Worm (Caenorhabditis elegans) whole organism, L3 larva: ENCODE measurements around the gene AC7.3.

ENCODE experiments used
- R02D3.7 ChIP-seq: fragments of 150-350 bp; optimal IDR thresholded peaks from 2 replicates; lab custom pipeline; 2014; ENCODE audit warnings: missing biosample characterization, missing genetic modification characterization
- ZK546.5 ChIP-seq: sonication (generic microtip); optimal IDR thresholded peaks from 2 replicates; lab custom pipeline; 2017; ENCODE audit warnings: missing biosample characterization, missing genetic modification characterization
- ama-1 ChIP-seq: fragments of 150-350 bp; optimal IDR thresholded peaks from 2 replicates; lab custom pipeline; 2018
- ceh-9 ChIP-seq: sonication (generic microtip); optimal IDR thresholded peaks from 2 replicates; lab custom pipeline; 2018; ENCODE audit warnings: missing biosample characterization, missing genetic modification characterization
- daf-12 ChIP-seq: fragments of 150-350 bp; optimal IDR thresholded peaks from 2 replicates; lab custom pipeline; 2014; ENCODE audit warnings: missing biosample characterization, missing genetic modification reagents, missing genetic modification characterization
- egl-5 ChIP-seq: fragments of 150-350 bp; optimal IDR thresholded peaks from 2 replicates; lab custom pipeline; 2017; ENCODE audit warnings: missing biosample characterization, missing genetic modification reagents, missing genetic modification characterization, inconsistent platforms
- elt-1 ChIP-seq: fragments of 150-350 bp; optimal IDR thresholded peaks from 2 replicates; lab custom pipeline; 2014; ENCODE audit warnings: missing biosample characterization, missing genetic modification characterization
- elt-2 ChIP-seq: sonication (generic microtip); optimal IDR thresholded peaks from 2 replicates; lab custom pipeline; 2016; ENCODE audit warnings: missing genetic modification reagents, mild to moderate bottlenecking, missing genetic modification characterization, missing compliant biosample characterization
- elt-3 ChIP-seq, 3 experiments: fragments of 150-350 bp in 1 of 3; sonication (generic microtip) in 2 of 3; optimal IDR thresholded peaks; 2 replicates in 2 of 3; 4 replicates in 1 of 3; lab custom pipeline; 2014 to 2017; ENCODE audit warnings: missing biosample characterization in 3 of 3, missing genetic modification characterization in 3 of 3
- fkh-10 ChIP-seq: sonication (generic microtip); optimal IDR thresholded peaks from 2 replicates; lab custom pipeline; 2017; ENCODE audit warnings: missing biosample characterization, missing genetic modification reagents, missing genetic modification characterization
- fkh-2 ChIP-seq: fragments of 150-350 bp; optimal IDR thresholded peaks from 2 replicates; lab custom pipeline; 2014; ENCODE audit warnings: missing biosample characterization, missing genetic modification reagents, missing genetic modification characterization
- jun-1 ChIP-seq: fragments of 150-350 bp; optimal IDR thresholded peaks from 2 replicates; lab custom pipeline; 2014; ENCODE audit warnings: missing biosample characterization, missing genetic modification reagents, missing genetic modification characterization
- lin-15B ChIP-seq: fragments of 150-350 bp; optimal IDR thresholded peaks from 2 replicates; lab custom pipeline; 2014; ENCODE audit warnings: missing biosample characterization, missing genetic modification characterization
- lin-39 ChIP-seq: fragments of 150-350 bp; optimal IDR thresholded peaks from 2 replicates; lab custom pipeline; 2018; ENCODE audit warnings: missing biosample characterization, missing genetic modification reagents, missing genetic modification characterization
- lsy-12 ChIP-seq: sonication (generic microtip); optimal IDR thresholded peaks from 2 replicates; lab custom pipeline; 2016; ENCODE audit warnings: mild to moderate bottlenecking, missing genetic modification characterization, missing compliant biosample characterization
- mml-1 ChIP-seq: fragments of 150-350 bp; sonication (generic microtip); optimal IDR thresholded peaks from 3 replicates; lab custom pipeline; 2014; ENCODE audit warnings: missing biosample characterization, missing genetic modification characterization
- nfya-1 ChIP-seq: sonication (generic microtip); optimal IDR thresholded peaks from 2 replicates; lab custom pipeline; 2017; ENCODE audit warnings: missing genetic modification characterization, mild to moderate bottlenecking, missing compliant biosample characterization, antibody characterized with exemption, moderate library complexity; ENCODE audit not compliant: insufficient read depth
- nhr-12 ChIP-seq: fragments of 150-350 bp; optimal IDR thresholded peaks from 2 replicates; lab custom pipeline; 2014; ENCODE audit warnings: missing biosample characterization, missing genetic modification characterization
- nhr-23 ChIP-seq: fragments of 150-350 bp; optimal IDR thresholded peaks from 2 replicates; lab custom pipeline; 2014; ENCODE audit warnings: missing biosample characterization, missing genetic modification reagents, missing genetic modification characterization
- nhr-25 ChIP-seq: sonication (generic microtip); optimal IDR thresholded peaks from 2 replicates; lab custom pipeline; 2017; ENCODE audit warnings: missing biosample characterization, missing genetic modification characterization
- nhr-28 ChIP-seq: fragments of 150-350 bp; optimal IDR thresholded peaks from 2 replicates; lab custom pipeline; 2014; ENCODE audit warnings: missing biosample characterization, missing genetic modification characterization
- nhr-43 ChIP-seq: sonication (generic microtip); optimal IDR thresholded peaks from 2 replicates; lab custom pipeline; 2016; ENCODE audit warnings: mild to moderate bottlenecking, missing genetic modification characterization, missing compliant biosample characterization; ENCODE audit not compliant: poor library complexity, severe bottlenecking
- nhr-67 ChIP-seq: fragments of 150-350 bp; optimal IDR thresholded peaks from 2 replicates; lab custom pipeline; 2014; ENCODE audit warnings: missing biosample characterization, missing genetic modification characterization
- nhr-77 ChIP-seq: fragments of 150-350 bp; optimal IDR thresholded peaks from 2 replicates; lab custom pipeline; 2014; ENCODE audit warnings: missing biosample characterization, missing genetic modification characterization
- pha-4 ChIP-seq: fragments of 150-350 bp; optimal IDR thresholded peaks from 2 replicates; lab custom pipeline; 2014; ENCODE audit warnings: missing biosample characterization, missing genetic modification reagents, missing genetic modification characterization
- pqm-1 ChIP-seq: fragments of 150-350 bp; optimal IDR thresholded peaks from 2 replicates; lab custom pipeline; 2017; ENCODE audit warnings: missing biosample characterization, missing genetic modification characterization, inconsistent platforms
- skn-1 ChIP-seq: fragments of 150-350 bp; optimal IDR thresholded peaks from 2 replicates; lab custom pipeline; 2014; ENCODE audit warnings: missing biosample characterization, missing genetic modification characterization
- tbx-2 ChIP-seq: sonication (generic microtip); optimal IDR thresholded peaks from 2 replicates; lab custom pipeline; 2016; ENCODE audit warnings: mild to moderate bottlenecking, missing genetic modification characterization, missing compliant biosample characterization
- ztf-11 ChIP-seq: fragments of 150-350 bp; optimal IDR thresholded peaks from 2 replicates; lab custom pipeline; 2014; ENCODE audit warnings: missing biosample characterization, missing genetic modification characterization
- ztf-4 ChIP-seq: fragments of 150-350 bp; optimal IDR thresholded peaks from 2 replicates; lab custom pipeline; 2014; ENCODE audit warnings: missing biosample characterization, missing genetic modification characterization

Gene AC7.3

ce11 chrIV:5081122-5081521, 30.5 kb upstream of the AC7.3 start:
- TF ChIP-seq fkh-10 (GFP tag; lab: Kevin White, UChicago) (peak; percentile 46), nfya-1 (tag; lab: Kevin White, UChicago) (peak; percentile 48), ZK546.5 (tag; lab: Kevin White, UChicago) (no peak), egl-5 (tag; lab: Kevin White, UChicago) (peak; percentile 1)

ce11 chrIV:5082900-5083530, 28.6 kb upstream of the AC7.3 start, which contains the start of gene pygo-1:
pygo-1 (plus strand) TSS chrIV:5083303.
- TF ChIP-seq elt-2 (tag; lab: Kevin White, UChicago) (peak; percentile 66), ama-1 (lab: Kevin White, UChicago) (peak; percentile 42), pha-4 (tag; lab: Kevin White, UChicago) (peak; percentile 2), nhr-25 (tag; lab: Kevin White, UChicago) (no peak), daf-12 (tag; lab: Kevin White, UChicago) (no peak), nfya-1 (tag; lab: Kevin White, UChicago) (peak; percentile 26)
- TF ChIP-seq, all 47 proteins: peak for 4

ce11 chrIV:5083832-5084231, 27.8 kb upstream of the AC7.3 start:
- TF ChIP-seq lin-39 (tag; lab: Kevin White, UChicago) (no peak), fkh-2 (no peak), nhr-67 (tag; lab: Kevin White, UChicago) (no peak), ztf-4 (tag; lab: Kevin White, UChicago) (no peak), mml-1 (tag; lab: Kevin White, UChicago) (no peak), lsy-12 (tag; lab: Kevin White, UChicago) (no peak), nhr-25 (tag; lab: Kevin White, UChicago) (no peak), elt-3 (tag; optimal IDR thresholded peaks at IDR 0.05; lab: Kevin White, UChicago) (no peak), elt-2 (tag; lab: Kevin White, UChicago) (no peak), R02D3.7 (tag; lab: Kevin White, UChicago) (no peak)

- TF ChIP-seq ztf-11 (tag; lab: Kevin White, UChicago) (no peak), ZK546.5 (tag; lab: Kevin White, UChicago) (no peak), tbx-2 (tag; lab: Kevin White, UChicago) (no peak), nhr-43 (tag; lab: Kevin White, UChicago) (no peak), ztf-4 (tag; lab: Kevin White, UChicago) (no peak), mml-1 (tag; lab: Kevin White, UChicago) (no peak), jun-1 (tag; lab: Kevin White, UChicago) (no peak), ama-1 (lab: Kevin White, UChicago) (no peak), nhr-12 (tag; lab: Kevin White, UChicago) (no peak), R02D3.7 (tag; lab: Kevin White, UChicago) (no peak), lin-15B (no peak), egl-5 (tag; lab: Kevin White, UChicago) (no peak), pqm-1 (no peak), nhr-28 (no peak), ceh-9 (tag; lab: Kevin White, UChicago) (no peak), daf-12 (tag; lab: Kevin White, UChicago) (no peak), elt-1 (no peak), skn-1 (tag; lab: Kevin White, UChicago) (no peak), nhr-77 (tag; lab: Kevin White, UChicago) (no peak), nhr-23 (tag; lab: Kevin White, UChicago) (no peak)
These were observed 25.9 kb upstream of the AC7.3 start for ce11 chrIV:5085782-5086181.

ce11 chrIV:5086243-5086960, 25.2 kb upstream of the AC7.3 start:
- TF ChIP-seq elt-2 (tag; lab: Kevin White, UChicago) (peak; percentile 1), daf-12 (tag; lab: Kevin White, UChicago) (no peak), fkh-10 (GFP tag; lab: Kevin White, UChicago) (no peak)
